Fruit fly (Drosophila melanogaster) whole organism, adult: ENCODE data around the gene CG13623.

ENCODE experiments used
- bab1 ChIP-seq: fragments of 200-800 bp; sonication (Bioruptor generic); optimal IDR thresholded peaks from 3 replicates; lab custom pipeline; 2019; ENCODE audit warnings: missing biosample characterization, mild to moderate bottlenecking, missing genetic modification characterization, moderate library complexity
- kay ChIP-seq: fragments of 200-800 bp; sonication (Bioruptor generic); peaks from one replicate; lab custom pipeline; 2016; ENCODE audit warnings: missing biosample characterization, missing genetic modification characterization, borderline replicate concordance

DNA sequence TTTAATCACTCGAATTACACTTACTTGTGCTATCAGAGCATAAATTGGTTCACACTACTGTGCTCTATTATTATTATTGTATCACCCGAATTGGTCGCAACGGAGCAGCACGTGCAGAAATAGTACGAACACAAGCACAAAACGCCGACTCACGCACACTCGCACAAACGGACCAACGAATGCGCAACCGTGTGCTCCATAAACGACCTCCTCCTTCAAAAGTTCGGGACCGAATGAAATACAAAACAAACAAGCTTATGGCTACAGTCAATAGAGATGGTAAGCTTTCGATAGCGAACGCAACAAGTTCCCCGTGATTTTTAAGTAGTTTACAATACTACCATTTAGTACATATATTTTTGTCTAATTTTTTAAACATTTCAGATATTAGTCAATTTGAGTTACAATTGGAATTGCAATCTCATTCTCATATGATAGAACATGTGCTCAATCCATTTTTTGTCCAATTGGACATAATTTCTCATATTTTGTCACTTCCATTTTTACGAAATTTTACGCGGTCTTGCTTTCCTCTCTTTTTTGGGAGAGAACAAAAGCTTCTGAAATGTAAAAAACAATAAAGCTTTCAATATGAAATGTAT is 13.4 kb upstream of the CG13623 start, which contains the start of gene Cftr:
- TF ChIP-seq bab1 (GFP tag; lab: Kevin White, UChicago) = peak; percentile 67
- TF ChIP-seq kay = peak; percentile 94
